Worm (Caenorhabditis elegans) whole organism, L3 larva: ENCODE data around the gene F34H10.1.
A peak's percentile ranks its signal among the peaks of the same experiment; 100 is the strongest.

Experiments used
- ZK546.5 ChIP-seq: sonication (generic microtip); optimal IDR thresholded peaks from 2 replicates; lab custom pipeline; 2017; ENCODE audit warnings: missing biosample characterization, missing genetic modification characterization
- aly-2 ChIP-seq: fragments of 150-350 bp; optimal IDR thresholded peaks from 2 replicates; lab custom pipeline; 2014; ENCODE audit warnings: missing biosample characterization, missing genetic modification characterization
- egl-27 ChIP-seq: sonication (generic microtip); optimal IDR thresholded peaks from 4 replicates; lab custom pipeline; 2017; ENCODE audit warnings: missing biosample characterization, missing genetic modification reagents, missing genetic modification characterization
- fkh-10 ChIP-seq: sonication (generic microtip); optimal IDR thresholded peaks from 2 replicates; lab custom pipeline; 2017; ENCODE audit warnings: missing biosample characterization, missing genetic modification reagents, missing genetic modification characterization
- fkh-2 ChIP-seq: fragments of 150-350 bp; optimal IDR thresholded peaks from 2 replicates; lab custom pipeline; 2014; ENCODE audit warnings: missing biosample characterization, missing genetic modification reagents, missing genetic modification characterization
- fos-1 ChIP-seq: fragments of 150-350 bp; optimal IDR thresholded peaks from 2 replicates; lab custom pipeline; 2014; ENCODE audit warnings: missing biosample characterization, missing genetic modification characterization
- jun-1 ChIP-seq: fragments of 150-350 bp; optimal IDR thresholded peaks from 2 replicates; lab custom pipeline; 2014; ENCODE audit warnings: missing biosample characterization, missing genetic modification reagents, missing genetic modification characterization
- lin-39 ChIP-seq: fragments of 150-350 bp; optimal IDR thresholded peaks from 2 replicates; lab custom pipeline; 2018; ENCODE audit warnings: missing biosample characterization, missing genetic modification reagents, missing genetic modification characterization
- nhr-11 ChIP-seq: fragments of 150-350 bp; optimal IDR thresholded peaks from 2 replicates; lab custom pipeline; 2014; ENCODE audit warnings: missing biosample characterization, missing genetic modification characterization
- nhr-12 ChIP-seq: fragments of 150-350 bp; optimal IDR thresholded peaks from 2 replicates; lab custom pipeline; 2014; ENCODE audit warnings: missing biosample characterization, missing genetic modification characterization
- nhr-28 ChIP-seq: fragments of 150-350 bp; optimal IDR thresholded peaks from 2 replicates; lab custom pipeline; 2014; ENCODE audit warnings: missing biosample characterization, missing genetic modification characterization
- nhr-43 ChIP-seq: sonication (generic microtip); optimal IDR thresholded peaks from 2 replicates; lab custom pipeline; 2016; ENCODE audit warnings: mild to moderate bottlenecking, missing genetic modification characterization, missing compliant biosample characterization; ENCODE audit not compliant: poor library complexity, severe bottlenecking
- sea-2 ChIP-seq: fragments of 150-350 bp; sonication (generic microtip); optimal IDR thresholded peaks from 4 replicates; lab custom pipeline; 2014; ENCODE audit warnings: missing biosample characterization, missing genetic modification reagents, missing genetic modification characterization
- tbx-2 ChIP-seq: sonication (generic microtip); optimal IDR thresholded peaks from 2 replicates; lab custom pipeline; 2016; ENCODE audit warnings: mild to moderate bottlenecking, missing genetic modification characterization, missing compliant biosample characterization

- TF ChIP-seq fkh-10 (peak; percentile 89), jun-1 (tag; lab: Kevin White, UChicago) (no peak), tbx-2 (tag; lab: Kevin White, UChicago) (no peak), aly-2 (tag; lab: Kevin White, UChicago) (no peak), egl-27 (tag; lab: Kevin White, UChicago) (no peak), nhr-28 (tag; lab: Kevin White, UChicago) (no peak), nhr-43 (tag; lab: Kevin White, UChicago) (no peak), lin-39 (no peak), ZK546.5 (no peak), nhr-11 (tag; lab: Kevin White, UChicago) (no peak), nhr-12 (tag; lab: Kevin White, UChicago) (no peak), fkh-2 (tag; lab: Kevin White, UChicago) (no peak), sea-2 (no peak), fos-1 (no peak)
Measured at ce11 chrX:9648098-9648574, 22.2 kb downstream of the F34H10.1 start, which contains the start of gene F34H10.4.
